Worm (Caenorhabditis elegans) whole organism, late embryonic: Measurements from ENCODE around the gene cpf-1.

ENCODE experiments used
- C38D4.7 ChIP-seq: fragments of 200-800 bp; sonication (Bioruptor generic); optimal IDR thresholded peaks from 2 replicates; lab custom pipeline; 2018; ENCODE audit warnings: mild to moderate bottlenecking, missing genetic modification characterization, moderate library complexity, missing compliant biosample characterization
- elt-4 ChIP-seq: sonication (generic microtip); optimal IDR thresholded peaks from 2 replicates; lab custom pipeline; 2016; ENCODE audit warnings: missing genetic modification characterization, missing compliant biosample characterization
- hlh-30 ChIP-seq: sonication (generic microtip); optimal IDR thresholded peaks from 2 replicates; lab custom pipeline; 2017; ENCODE audit warnings: antibody characterized with exemption, missing genetic modification characterization, missing compliant biosample characterization; ENCODE audit not compliant: insufficient read depth
- nfya-1 ChIP-seq: sonication (generic microtip); optimal IDR thresholded peaks from 2 replicates; lab custom pipeline; 2017; ENCODE audit warnings: missing genetic modification characterization, mild to moderate bottlenecking, missing compliant biosample characterization, antibody characterized with exemption, moderate library complexity
- unc-42 ChIP-seq: sonication (generic microtip); optimal IDR thresholded peaks from 2 replicates; lab custom pipeline; 2016; ENCODE audit warnings: missing genotype, missing genetic modification characterization, missing compliant biosample characterization

ce11 chrII:8599214-8599613 is 3.0 kb downstream of the cpf-1 start, which contains the start of gene F28C6.5:
- TF ChIP-seq C38D4.7, result no peak
- TF ChIP-seq unc-42 (tag; lab: Kevin White, UChicago), result no peak
- TF ChIP-seq elt-4, result no peak
- TF ChIP-seq hlh-30, result no peak
- no peak for TF ChIP-seq nfya-1
